Worm (Caenorhabditis elegans) whole organism, young adult: ENCODE measurements around the gene srlf-31.

Source experiments
- B0019.2 ChIP-seq: fragments of 200-800 bp; sonication (Bioruptor generic); conservative IDR thresholded peaks from 2 replicates; pipeline ENCODE4 v1.3.6; 2022; ENCODE audit warnings: missing genetic modification reagents, missing genetic modification characterization, missing compliant biosample characterization
- B0035.1 ChIP-seq: sonication (generic microtip); optimal IDR thresholded peaks from 2 replicates; lab custom pipeline; 2016; ENCODE audit warnings: missing genetic modification characterization, mild to moderate bottlenecking, missing compliant biosample characterization, missing genotype, missing genetic modification reagents
- D2030.7 ChIP-seq: fragments of 200-800 bp; sonication (Bioruptor generic); IDR thresholded peaks from 2 replicates; pipeline ENCODE4 v1.3.6; 2022; ENCODE audit warnings: missing genetic modification reagents, missing genetic modification characterization, missing compliant biosample characterization
- F22D6.2 ChIP-seq: sonication (generic microtip); optimal IDR thresholded peaks from 2 replicates; lab custom pipeline; 2016; ENCODE audit warnings: mild to moderate bottlenecking, missing genetic modification characterization, missing compliant biosample characterization
- F23B12.7 ChIP-seq: sonication (generic microtip); optimal IDR thresholded peaks from 2 replicates; lab custom pipeline; 2017; ENCODE audit warnings: missing genetic modification characterization, mild to moderate bottlenecking, missing compliant biosample characterization, antibody characterized with exemption, moderate library complexity; ENCODE audit not compliant: insufficient read depth
- F33H1.4 ChIP-seq: fragments of 200-800 bp; sonication (Bioruptor generic); IDR thresholded peaks from 2 replicates; pipeline ENCODE4 v1.3.6; 2022; ENCODE audit warnings: missing genetic modification reagents, missing genetic modification characterization, missing compliant biosample characterization
- F52B5.7 ChIP-seq: sonication (generic microtip); optimal IDR thresholded peaks from 2 replicates; lab custom pipeline; 2016; ENCODE audit warnings: mild to moderate bottlenecking, missing genetic modification characterization, missing compliant biosample characterization
- Y53G8AR.9 ChIP-seq: fragments of 200-800 bp; sonication (Bioruptor generic); conservative IDR thresholded peaks from 2 replicates; pipeline ENCODE4 v1.3.6; 2022; ENCODE audit warnings: missing genetic modification reagents, missing genetic modification characterization, missing compliant biosample characterization
- Y56A3A.18 ChIP-seq: fragments of 200-800 bp; sonication (Bioruptor generic); IDR thresholded peaks from 2 replicates; pipeline ENCODE4 v1.3.6; 2022; ENCODE audit warnings: missing genetic modification reagents, missing genetic modification characterization, missing compliant biosample characterization
- Y67H2A.10 ChIP-seq: fragments of 200-800 bp; sonication (Bioruptor generic); conservative IDR thresholded peaks from 2 replicates; pipeline ENCODE4 v1.3.6; 2022; ENCODE audit warnings: missing genetic modification reagents, missing genetic modification characterization, missing compliant biosample characterization
- ama-1 ChIP-seq, 3 experiments: fragments of 150-350 bp in 1 of 3; sonication (generic microtip) in 2 of 3; optimal IDR thresholded peaks; 2 replicates each; lab custom pipeline; 2014 to 2018; ENCODE audit warnings: missing biosample characterization in 2 of 3, missing genetic modification characterization in 2 of 3, missing genetic modification reagents in 2 of 3
- aptf-2 ChIP-seq: fragments of 200-800 bp; sonication (Bioruptor generic); conservative IDR thresholded peaks from 2 replicates; pipeline ENCODE4 v1.3.6; 2022; ENCODE audit warnings: missing genetic modification reagents, missing genetic modification characterization, missing compliant biosample characterization
- athp-1 ChIP-seq: sonication (generic microtip); optimal IDR thresholded peaks from 2 replicates; lab custom pipeline; 2017; ENCODE audit warnings: mild to moderate bottlenecking, missing genetic modification characterization, missing compliant biosample characterization
- attf-6 ChIP-seq: fragments of 200-800 bp; sonication (Bioruptor generic); IDR thresholded peaks from 2 replicates; pipeline ENCODE4 v1.3.6; 2022; ENCODE audit warnings: missing genetic modification reagents, missing genetic modification characterization, missing compliant biosample characterization
- cebp-1 ChIP-seq, 2 experiments: fragments of 200-800 bp in 1 of 2; sonication (Bioruptor generic) in 1 of 2; sonication (generic microtip) in 1 of 2; IDR thresholded peaks in 1 of 2; optimal IDR thresholded peaks in 1 of 2; 2 replicates each; pipeline versions ENCODE4 v1.3.6 to Lab custom; 2017 to 2022; ENCODE audit warnings: missing compliant biosample characterization in 2 of 2, missing genetic modification characterization in 2 of 2, mild to moderate bottlenecking in 1 of 2, missing genetic modification reagents in 1 of 2, moderate library complexity in 1 of 2
- cebp-2 ChIP-seq: fragments of 200-800 bp; sonication (Bioruptor generic); IDR thresholded peaks from 2 replicates; pipeline ENCODE4 v1.3.6; 2022; ENCODE audit warnings: missing genetic modification characterization, missing compliant biosample characterization
- efl-1 ChIP-seq: fragments of 150-350 bp; optimal IDR thresholded peaks from 2 replicates; lab custom pipeline; 2014; ENCODE audit warnings: missing biosample characterization, missing genetic modification reagents, missing genetic modification characterization
- egrh-3 ChIP-seq: fragments of 200-800 bp; sonication (Bioruptor generic); IDR thresholded peaks from 2 replicates; pipeline ENCODE4 v1.3.6; 2022; ENCODE audit warnings: missing genetic modification reagents, missing genetic modification characterization, missing compliant biosample characterization
- him-1 ChIP-seq: sonication (generic microtip); optimal IDR thresholded peaks from 2 replicates; lab custom pipeline; 2016; ENCODE audit warnings: missing genotype, missing genetic modification reagents, missing genetic modification characterization, missing compliant biosample characterization
- hrde-1 ChIP-seq: sonication (generic microtip); optimal IDR thresholded peaks from 2 replicates; lab custom pipeline; 2016; ENCODE audit warnings: missing genetic modification characterization, mild to moderate bottlenecking, missing compliant biosample characterization, moderate library complexity, missing genotype, missing genetic modification reagents, borderline replicate concordance
- hsf-1 ChIP-seq: fragments of 200-800 bp; sonication (Bioruptor generic); IDR thresholded peaks from 2 replicates; pipeline ENCODE4 v1.3.6; 2022; ENCODE audit warnings: missing genetic modification reagents, missing genetic modification characterization, missing compliant biosample characterization
- let-607 ChIP-seq, 2 experiments: fragments of 200-800 bp in 1 of 2; sonication (Bioruptor generic) in 1 of 2; sonication (generic microtip) in 1 of 2; optimal IDR thresholded peaks; 2 replicates each; lab custom pipeline; 2016 to 2018; ENCODE audit warnings: mild to moderate bottlenecking in 2 of 2, missing compliant biosample characterization in 2 of 2, missing genetic modification characterization in 2 of 2, moderate library complexity in 2 of 2, missing genotype in 1 of 2
- lin-35 ChIP-seq, 3 experiments: fragments of 150-350 bp in 2 of 3; sonication (generic microtip) in 1 of 3; optimal IDR thresholded peaks; 2 replicates each; lab custom pipeline; 2014 to 2018; ENCODE audit warnings: missing biosample characterization in 3 of 3, missing genetic modification characterization in 3 of 3, missing genetic modification reagents in 3 of 3
- lsy-27 ChIP-seq: sonication (generic microtip); optimal IDR thresholded peaks from 2 replicates; lab custom pipeline; 2017; ENCODE audit warnings: missing genetic modification characterization, mild to moderate bottlenecking, missing compliant biosample characterization, antibody characterized with exemption, missing genotype, borderline replicate concordance; ENCODE audit not compliant: insufficient read depth
- nhr-120 ChIP-seq: fragments of 200-800 bp; sonication (Bioruptor generic); IDR thresholded peaks from 2 replicates; pipeline ENCODE4 v1.3.6; 2022; ENCODE audit warnings: missing genetic modification characterization, missing compliant biosample characterization
- pha-4 ChIP-seq: fragments of 150-350 bp; sonication (generic microtip); optimal IDR thresholded peaks from 2 replicates; lab custom pipeline; 2014; ENCODE audit warnings: missing biosample characterization, missing genetic modification reagents, missing genetic modification characterization
- rcor-1 ChIP-seq: fragments of 200-800 bp; sonication (Bioruptor generic); IDR thresholded peaks from 2 replicates; pipeline ENCODE4 v1.3.6; 2022; ENCODE audit warnings: missing genetic modification reagents, missing genetic modification characterization, missing compliant biosample characterization
- rec-8 ChIP-seq, 2 experiments: sonication (generic microtip); optimal IDR thresholded peaks; 2 replicates each; lab custom pipeline; 2016; ENCODE audit warnings: mild to moderate bottlenecking in 2 of 2, missing genetic modification characterization in 2 of 2, missing genetic modification reagents in 2 of 2, missing genotype in 2 of 2, missing biosample characterization in 1 of 2, missing compliant biosample characterization in 1 of 2, moderate library complexity in 1 of 2
- rpc-1 ChIP-seq, 2 experiments: fragments of 150-350 bp in 1 of 2; sonication (generic microtip) in 1 of 2; optimal IDR thresholded peaks; 2 replicates each; lab custom pipeline; 2014 to 2018; ENCODE audit warnings: missing biosample characterization in 1 of 2, missing genetic modification characterization in 1 of 2, missing genetic modification reagents in 1 of 2, missing genotype in 1 of 2
- sdz-38 ChIP-seq: sonication (generic microtip); optimal IDR thresholded peaks from 2 replicates; lab custom pipeline; 2016; ENCODE audit warnings: missing genotype, missing genetic modification characterization, missing compliant biosample characterization
- sea-2 ChIP-seq: fragments of 200-800 bp; sonication (Bioruptor generic); IDR thresholded peaks from 2 replicates; pipeline ENCODE4 v1.3.6; 2022; ENCODE audit warnings: missing genetic modification characterization, missing compliant biosample characterization
- snpc-1.3 ChIP-seq: sonication (generic microtip); optimal IDR thresholded peaks from 2 replicates; lab custom pipeline; 2017; ENCODE audit warnings: missing genetic modification characterization, mild to moderate bottlenecking, missing compliant biosample characterization, antibody characterized with exemption, moderate library complexity, missing genotype, missing genetic modification reagents; ENCODE audit not compliant: insufficient read depth
- snpc-4 ChIP-seq, 5 experiments: fragments of 150-350 bp in 1 of 5; sonication (generic microtip) in 4 of 5; optimal IDR thresholded peaks; 2 replicates each; lab custom pipeline; 2014 to 2018; ENCODE audit warnings: missing genetic modification characterization in 5 of 5, missing biosample characterization in 3 of 5, antibody characterized with exemption in 2 of 5, mild to moderate bottlenecking in 2 of 5, missing compliant biosample characterization in 2 of 5, missing genotype in 2 of 5, moderate library complexity in 2 of 5, missing genetic modification reagents in 1 of 5
- tlf-1 ChIP-seq: fragments of 200-800 bp; sonication (Bioruptor generic); optimal IDR thresholded peaks from 2 replicates; lab custom pipeline; 2018; ENCODE audit warnings: mild to moderate bottlenecking, missing genetic modification characterization, missing compliant biosample characterization
- unc-62 ChIP-seq: fragments of 150-350 bp; optimal IDR thresholded peaks from 2 replicates; lab custom pipeline; 2014; ENCODE audit warnings: missing biosample characterization, missing genetic modification reagents, missing genetic modification characterization
- zim-3 ChIP-seq: sonication (generic microtip); optimal IDR thresholded peaks from 2 replicates; lab custom pipeline; 2017; ENCODE audit warnings: mild to moderate bottlenecking, missing genetic modification characterization, moderate library complexity, missing compliant biosample characterization
- ztf-18 ChIP-seq: sonication (generic microtip); optimal IDR thresholded peaks from 2 replicates; lab custom pipeline; 2016; ENCODE audit warnings: missing genotype, mild to moderate bottlenecking, missing genetic modification characterization, missing compliant biosample characterization
- ztf-3 ChIP-seq: fragments of 200-800 bp; sonication (Bioruptor generic); optimal IDR thresholded peaks from 2 replicates; lab custom pipeline; 2018; ENCODE audit warnings: mild to moderate bottlenecking, missing genetic modification characterization, missing compliant biosample characterization

Gene srlf-31

DNA sequence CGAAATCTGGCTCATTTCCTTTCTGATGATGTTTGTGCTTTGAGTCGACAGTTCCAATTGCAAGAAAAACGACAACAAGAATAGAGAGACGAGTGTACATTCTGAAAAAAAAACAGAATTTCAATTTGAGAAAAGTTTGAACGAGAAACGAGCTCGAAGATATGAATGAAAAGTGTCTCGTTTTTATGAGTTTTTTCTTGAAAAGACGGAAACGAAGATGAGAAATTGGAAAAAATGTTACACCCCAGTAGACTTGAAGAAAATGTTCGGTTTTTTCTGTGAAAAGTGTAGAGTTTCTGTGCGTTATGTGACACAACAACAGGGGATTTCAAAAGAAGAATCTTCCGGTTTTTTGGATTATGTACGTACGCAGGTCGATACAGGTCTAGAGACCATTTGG, at the start of gene srlf-31:
Gene srlf-31, minus strand, starts transcription at position 101 of the 400 bp plus-strand sequence.
- TF ChIP-seq cebp-1 (GFP tag; IDR thresholded peaks at IDR 0.05; lab: Robert Waterston, UW) (no peak), cebp-1 (tag; optimal IDR thresholded peaks at IDR 0.05; lab: Kevin White, UChicago) (no peak), F22D6.2 (no peak), rcor-1 (GFP tag; lab: Robert Waterston, UW) (no peak), nhr-120 (GFP tag; lab: Robert Waterston, UW) (no peak), rec-8 (tag; optimal IDR thresholded peaks at IDR 0.05; lab: Kevin White, UChicago) (no peak)

DNA sequence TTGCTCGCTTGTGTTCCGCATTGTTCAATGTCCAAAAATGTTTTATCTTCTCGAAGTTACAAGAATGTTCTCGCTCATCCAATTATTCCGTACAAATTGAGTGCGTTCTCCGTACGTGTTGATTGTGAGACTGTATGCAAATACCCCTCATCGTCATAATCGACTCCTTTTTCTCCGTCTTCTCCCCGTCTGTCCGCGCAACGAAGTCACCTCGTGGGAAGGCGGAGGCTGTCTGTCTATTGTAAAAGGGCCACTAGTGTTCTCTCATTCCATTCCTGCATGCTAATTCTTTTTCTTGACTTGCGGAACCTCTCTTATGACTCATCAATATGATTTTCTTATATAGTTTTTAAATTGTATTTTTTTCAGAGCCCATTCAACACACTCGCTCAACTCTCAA, 47.2 kb upstream of the srlf-31 start, which contains the start of gene ZK829.9:
Gene ZK829.9, plus strand, starts transcription at position 364 of the 400 bp plus-strand sequence.
- TF ChIP-seq B0019.2 (GFP tag; lab: Robert Waterston, UW) (no peak), rpc-1 (optimal IDR thresholded peaks at IDR 0.05; lab: Kevin White, UChicago) (no peak), rpc-1 (tag; optimal IDR thresholded peaks at IDR 0.05; lab: Kevin White, UChicago) (no peak), Y56A3A.18 (GFP tag; lab: Robert Waterston, UW) (no peak), Y53G8AR.9 (GFP tag; lab: Robert Waterston, UW) (no peak), hsf-1 (GFP tag; lab: Robert Waterston, UW) (0 out of 2 replicates have a peak, but pooled peaks have one; percentile 31), sdz-38 (tag; lab: Kevin White, UChicago) (no peak), ztf-3 (GFP tag; lab: Kevin White, UChicago) (no peak), F52B5.7 (no peak), cebp-2 (GFP tag; lab: Robert Waterston, UW) (0 out of 2 replicates have a peak, but pooled peaks have one; percentile 34), aptf-2 (GFP tag; lab: Robert Waterston, UW) (peak; percentile 96)
- TF ChIP-seq, all 124 proteins: peak for 3

DNA sequence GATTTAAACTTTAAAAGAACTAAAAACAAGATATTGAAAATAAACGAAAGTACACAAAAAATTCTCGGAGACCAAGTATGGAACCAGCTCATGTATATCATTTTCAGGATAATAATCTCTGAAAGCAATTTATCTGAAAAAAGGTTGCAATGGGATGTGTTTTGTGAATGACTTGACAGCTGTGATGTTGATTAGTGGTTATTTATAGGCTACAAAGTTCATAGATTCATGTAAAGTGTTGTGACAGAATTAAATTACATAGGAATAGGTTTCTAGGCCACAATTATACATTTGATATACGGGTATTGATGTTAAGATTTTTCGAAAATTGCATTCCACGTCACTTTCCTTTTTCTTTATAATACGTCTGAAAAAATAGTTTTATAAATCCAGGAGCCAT, 42.4 kb upstream of the srlf-31 start, which contains the start of gene srj-1:
Gene srj-1, minus strand, starts transcription at position 101 of the 400 bp plus-strand sequence.
- TF ChIP-seq efl-1 (GFP tag; lab: Kevin White, UChicago), result no peak
- TF ChIP-seq F33H1.4, result no peak
- no peak for TF ChIP-seq egrh-3 (GFP tag; lab: Robert Waterston, UW)
- no peak for TF ChIP-seq zim-3 (tag; lab: Kevin White, UChicago)
- no peak for TF ChIP-seq B0035.1 (tag; lab: Kevin White, UChicago)
- no peak for TF ChIP-seq rec-8 (tag; optimal IDR thresholded peaks at IDR 0.05; lab: Kevin White, UChicago)
- TF ChIP-seq D2030.7 (GFP tag; lab: Robert Waterston, UW), result no peak
- no peak for TF ChIP-seq athp-1 (tag; lab: Kevin White, UChicago)
- no peak for TF ChIP-seq sea-2
- no peak for TF ChIP-seq snpc-4 (GFP tag; optimal IDR thresholded peaks at IDR 0.05; lab: Kevin White, UChicago)
- no peak for TF ChIP-seq snpc-4 (tag; optimal IDR thresholded peaks at IDR 0.05; lab: Kevin White, UChicago)
- TF ChIP-seq Y53G8AR.9 (GFP tag; lab: Robert Waterston, UW), result no peak

DNA sequence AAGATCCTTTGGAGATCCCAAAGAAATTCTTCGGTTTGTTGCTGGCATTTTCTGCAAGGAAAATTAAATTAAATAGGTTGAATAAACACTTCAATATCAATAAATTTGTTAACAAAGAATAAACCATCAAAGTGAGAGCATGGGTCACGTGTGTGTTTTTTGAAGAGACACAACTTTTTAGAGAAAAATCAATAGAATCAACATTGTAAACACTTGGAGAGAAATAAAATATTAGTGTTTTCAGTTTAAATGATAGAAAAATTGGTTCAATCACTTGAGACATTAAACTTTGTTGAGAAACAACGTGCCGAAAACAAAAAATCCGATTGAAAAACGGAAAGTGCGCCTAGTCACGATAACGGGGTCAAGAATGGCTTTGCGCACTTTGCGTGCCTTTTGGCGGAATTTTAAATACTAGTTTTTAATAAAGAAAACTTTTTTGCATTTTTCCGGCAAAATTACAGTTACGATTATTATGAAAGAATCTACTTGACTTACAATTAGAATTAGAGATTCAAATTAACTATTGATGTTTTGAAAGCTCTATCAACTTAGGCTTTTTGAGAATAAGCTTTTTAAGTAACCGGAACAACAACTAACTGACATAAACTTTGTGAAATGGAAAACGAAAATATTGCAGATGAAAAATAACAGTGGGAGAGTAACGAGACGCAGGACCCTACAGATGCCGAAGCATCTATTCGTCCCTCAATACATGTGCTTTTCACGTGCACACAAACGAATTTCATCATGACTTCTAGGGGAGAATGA, 38.7 kb upstream of the srlf-31 start, which contains the start of gene ZK829.7:
Gene ZK829.7, minus strand, starts transcription at position 51 of the 771 bp plus-strand sequence.
- 0 out of 2 replicates have a peak, but pooled peaks have one; percentile 21 for TF ChIP-seq Y53G8AR.9 (GFP tag; lab: Robert Waterston, UW)
- TF ChIP-seq hrde-1 (tag; lab: Kevin White, UChicago), result no peak
- TF ChIP-seq him-1, result no peak
- TF ChIP-seq let-607 (tag; optimal IDR thresholded peaks at IDR 0.05; lab: Kevin White, UChicago), result no peak
- 0 out of 2 replicates have a peak, but pooled peaks have one; percentile 42 for TF ChIP-seq attf-6 (GFP tag; lab: Robert Waterston, UW)
- TF ChIP-seq Y67H2A.10 (GFP tag; lab: Robert Waterston, UW), result no peak
- TF ChIP-seq lin-35 (GFP tag; optimal IDR thresholded peaks at IDR 0.05; lab: Kevin White, UChicago), result peak; percentile 47 to 87 (median 50)
- TF ChIP-seq F23B12.7 (tag; lab: Kevin White, UChicago), result peak; percentile 18
- peak; percentile 53 for TF ChIP-seq snpc-1.3 (tag; lab: Kevin White, UChicago)
- peak; percentile 16 for TF ChIP-seq pha-4
- no peak for TF ChIP-seq unc-62 (GFP tag; lab: Kevin White, UChicago)
- TF ChIP-seq ama-1 (optimal IDR thresholded peaks at IDR 0.05; lab: Kevin White, UChicago), result no peak
- no peak for TF ChIP-seq ama-1 (GFP tag; optimal IDR thresholded peaks at IDR 0.05; lab: Kevin White, UChicago)
- peak; percentile 29 for TF ChIP-seq tlf-1
- peak; percentile 94 for TF ChIP-seq ztf-18 (tag; lab: Kevin White, UChicago)
- TF ChIP-seq lsy-27 (tag; lab: Kevin White, UChicago), result no peak
